Fruit fly (Drosophila melanogaster): ENCODE measurements around the gene CG7766.

Gene CG7766

dm6 chrX:9082600-9082999 is 20.9 kb downstream of the CG7766 start, which contains the start of gene APC4:
TSS of gene APC4 (plus strand) at chrX:9082931.
- TF ChIP-seq EcR (GFP tag; optimal IDR thresholded peaks at IDR 0.05) (no peak), CG15710 (tag; optimal IDR thresholded peaks at IDR 0.05) (peak; percentile 2), CG8159 (tag; optimal IDR thresholded peaks at IDR 0.05) (peak; percentile 33), CG4496 (GFP tag; IDR thresholded peaks at IDR 0.05) (no peak), gl (tag; optimal IDR thresholded peaks at IDR 0.05) (no peak), CG8301 (tag; optimal IDR thresholded peaks at IDR 0.05) (peak; percentile 23), CG9948 (tag; optimal IDR thresholded peaks at IDR 0.05) (peak; percentile 9)

- TF ChIP-seq Pif1A (GFP tag; optimal IDR thresholded peaks at IDR 0.05) (peak; percentile 65), EcR (GFP tag; optimal IDR thresholded peaks at IDR 0.05) (no peak), rn (GFP tag; IDR thresholded peaks at IDR 0.05) (peak; percentile 38; the same call in 1 of the 2 replicates), Snoo (tag; optimal IDR thresholded peaks at IDR 0.05) (peak; percentile 45), Pif1B (GFP tag; optimal IDR thresholded peaks at IDR 0.05) (peak; percentile 59), CG17806 (tag; optimal IDR thresholded peaks at IDR 0.05) (peak; percentile 67), CG9948 (tag; optimal IDR thresholded peaks at IDR 0.05) (peak; percentile 37), CG13204 (GFP tag; optimal IDR thresholded peaks at IDR 0.05) (no peak), CG15710 (tag; optimal IDR thresholded peaks at IDR 0.05) (peak; percentile 62), CG12605 (GFP tag; IDR thresholded peaks at IDR 0.05) (0 out of 2 replicates have a peak, but pooled peaks have one; percentile 15), CG4496 (GFP tag; IDR thresholded peaks at IDR 0.05) (peak; percentile 79), CG8301 (tag; optimal IDR thresholded peaks at IDR 0.05) (peak; percentile 26), CG14655 (GFP tag; optimal IDR thresholded peaks at IDR 0.05) (no peak), fd96Ca (GFP tag; IDR thresholded peaks at IDR 0.05) (peak; percentile 76), Ets98B (GFP tag; IDR thresholded peaks at IDR 0.05) (peak; percentile 81), CG32121 (GFP tag; IDR thresholded peaks at IDR 0.05) (peak; percentile 55; the same call in 1 of the 2 replicates), gl (tag; optimal IDR thresholded peaks at IDR 0.05) (no peak), CG34367 (tag; optimal IDR thresholded peaks at IDR 0.05) (peak; percentile 18), CG8159 (tag; optimal IDR thresholded peaks at IDR 0.05) (peak; percentile 52)
Measured at dm6 chrX:9080962-9081361, 22.6 kb downstream of the CG7766 start, which contains the start of the genes CG7246 and HP1b. TSS of gene CG7246 (minus strand) at chrX:9081057. TSS of gene HP1b (plus strand) at chrX:9081063.

- no peak for TF ChIP-seq CG15710 (tag; optimal IDR thresholded peaks at IDR 0.05)
- no peak for TF ChIP-seq CG17806 (tag; optimal IDR thresholded peaks at IDR 0.05)
- TF ChIP-seq CG14655 (GFP tag; optimal IDR thresholded peaks at IDR 0.05): no peak
- peak; percentile 66 for TF ChIP-seq Pif1B (GFP tag; optimal IDR thresholded peaks at IDR 0.05)
- peak; percentile 92 for TF ChIP-seq EcR (GFP tag; optimal IDR thresholded peaks at IDR 0.05)
- peak; percentile 64 for TF ChIP-seq Pif1A (GFP tag; optimal IDR thresholded peaks at IDR 0.05)
- peak; percentile 64 for TF ChIP-seq Ets98B (GFP tag; IDR thresholded peaks at IDR 0.05)
- TF ChIP-seq D1 (tag; optimal IDR thresholded peaks at IDR 0.05): no peak
- peak; percentile 23 for TF ChIP-seq CG8301 (tag; optimal IDR thresholded peaks at IDR 0.05)
- TF ChIP-seq Snoo (tag; optimal IDR thresholded peaks at IDR 0.05): peak; percentile 40
- peak; percentile 17; the same call in 1 of the 3 replicates for TF ChIP-seq fd96Ca (GFP tag; IDR thresholded peaks at IDR 0.05)
- peak; percentile 60; the same call in 1 of the 2 replicates for TF ChIP-seq CG12605 (GFP tag; IDR thresholded peaks at IDR 0.05)
- no peak for TF ChIP-seq CG13204 (GFP tag; optimal IDR thresholded peaks at IDR 0.05)
- peak; percentile 40; the same call in 1 of the 2 replicates for TF ChIP-seq CG32121 (GFP tag; IDR thresholded peaks at IDR 0.05)
- TF ChIP-seq CG8159 (tag; optimal IDR thresholded peaks at IDR 0.05): no peak
- peak; percentile 46 for TF ChIP-seq gl (tag; optimal IDR thresholded peaks at IDR 0.05)
- TF ChIP-seq CG9948 (tag; optimal IDR thresholded peaks at IDR 0.05): no peak
- no peak for TF ChIP-seq rn (GFP tag; IDR thresholded peaks at IDR 0.05)
- TF ChIP-seq CG34367 (tag; optimal IDR thresholded peaks at IDR 0.05): no peak
- TF ChIP-seq CG4496 (GFP tag; IDR thresholded peaks at IDR 0.05): peak; percentile 62; the same call in 1 of the 3 replicates
- TF ChIP-seq CG10348 (GFP tag; IDR thresholded peaks at IDR 0.05): no peak
Measured at dm6 chrX:9078263-9078662, 25.3 kb downstream of the CG7766 start, which contains the start of gene CG44325. TSS of gene CG44325 (minus strand) at chrX:9078499.

- TF ChIP-seq CG8301 (tag; optimal IDR thresholded peaks at IDR 0.05) (no peak), CG4496 (GFP tag; IDR thresholded peaks at IDR 0.05) (peak; percentile 8; the same call in 1 of the 3 replicates), CG15710 (tag; optimal IDR thresholded peaks at IDR 0.05) (peak; percentile 32), fd96Ca (GFP tag; IDR thresholded peaks at IDR 0.05) (no peak), CG8159 (tag; optimal IDR thresholded peaks at IDR 0.05) (no peak), D1 (tag; optimal IDR thresholded peaks at IDR 0.05) (no peak), CG13204 (GFP tag; optimal IDR thresholded peaks at IDR 0.05) (peak; percentile 64), CG34367 (tag; optimal IDR thresholded peaks at IDR 0.05) (peak; percentile 43), gl (tag; optimal IDR thresholded peaks at IDR 0.05) (peak; percentile 48), CG14655 (GFP tag; optimal IDR thresholded peaks at IDR 0.05) (no peak), CG12605 (GFP tag; IDR thresholded peaks at IDR 0.05) (peak; percentile 40; the same call in 1 of the 2 replicates), Pif1A (GFP tag; optimal IDR thresholded peaks at IDR 0.05) (peak; percentile 29), CG10348 (GFP tag; IDR thresholded peaks at IDR 0.05) (no peak)
Measured at dm6 chrX:9077558-9077957, 26.0 kb downstream of the CG7766 start.

- TF ChIP-seq rn (GFP tag; IDR thresholded peaks at IDR 0.05): no peak
- TF ChIP-seq CG9948 (tag; optimal IDR thresholded peaks at IDR 0.05): peak; percentile 1
- TF ChIP-seq CG4496 (GFP tag; IDR thresholded peaks at IDR 0.05): peak; percentile 35; the same call in 1 of the 3 replicates
- TF ChIP-seq Pif1B (GFP tag; optimal IDR thresholded peaks at IDR 0.05): peak; percentile 30
- TF ChIP-seq CG34367 (tag; optimal IDR thresholded peaks at IDR 0.05): no peak
- peak; percentile 74 for TF ChIP-seq Pif1A (GFP tag; optimal IDR thresholded peaks at IDR 0.05)
- peak; percentile 59 for TF ChIP-seq CG32121 (GFP tag; IDR thresholded peaks at IDR 0.05)
- peak; percentile 64 for TF ChIP-seq CG8159 (tag; optimal IDR thresholded peaks at IDR 0.05)
- TF ChIP-seq gl (tag; optimal IDR thresholded peaks at IDR 0.05): no peak
- no peak for TF ChIP-seq CG13204 (GFP tag; optimal IDR thresholded peaks at IDR 0.05)
- no peak for TF ChIP-seq CG12605 (GFP tag; IDR thresholded peaks at IDR 0.05)
- TF ChIP-seq CG17806 (tag; optimal IDR thresholded peaks at IDR 0.05): peak; percentile 2
- TF ChIP-seq fd96Ca (GFP tag; IDR thresholded peaks at IDR 0.05): 0 out of 3 replicates have a peak, but pooled peaks have one; percentile 36
- no peak for TF ChIP-seq D1 (tag; optimal IDR thresholded peaks at IDR 0.05)
- TF ChIP-seq CG15710 (tag; optimal IDR thresholded peaks at IDR 0.05): peak; percentile 44
- peak; percentile 56 for TF ChIP-seq CG14655 (GFP tag; optimal IDR thresholded peaks at IDR 0.05)
- peak; percentile 44 for TF ChIP-seq CG8301 (tag; optimal IDR thresholded peaks at IDR 0.05)
- TF ChIP-seq Ets98B (GFP tag; IDR thresholded peaks at IDR 0.05): no peak
- peak; percentile 67 for TF ChIP-seq Snoo (tag; optimal IDR thresholded peaks at IDR 0.05)
- TF ChIP-seq EcR (GFP tag; optimal IDR thresholded peaks at IDR 0.05): no peak
- TF ChIP-seq CG10348 (GFP tag; IDR thresholded peaks at IDR 0.05): no peak
Measured at dm6 chrX:9075641-9076324, 27.8 kb downstream of the CG7766 start.
